Fruit fly (Drosophila melanogaster) whole organism, prepupa: Measurements from ENCODE around the gene CG44004.

ENCODE experiments used
- Blimp-1 ChIP-seq: fragments of 200-800 bp; sonication (Bioruptor generic); optimal IDR thresholded peaks from 3 replicates; lab custom pipeline; 2017; ENCODE audit warnings: missing biosample characterization, missing genetic modification characterization, mild to moderate bottlenecking, moderate library complexity, missing genetic modification reagents
- CG11762 ChIP-seq: fragments of 200-800 bp; sonication (Bioruptor generic); optimal IDR thresholded peaks from 3 replicates; lab custom pipeline; 2016; ENCODE audit warnings: missing biosample characterization, missing genetic modification characterization; ENCODE audit not compliant: insufficient read depth
- CG3032 ChIP-seq: fragments of 200-800 bp; optimal IDR thresholded peaks from 2 replicates; lab custom pipeline; 2019; ENCODE audit warnings: missing biosample characterization, mild to moderate bottlenecking, missing genetic modification characterization, moderate library complexity
- CG31627 ChIP-seq: fragments of 200-800 bp; sonication (Bioruptor generic); optimal IDR thresholded peaks from 3 replicates; lab custom pipeline; 2016; ENCODE audit warnings: missing biosample characterization, missing genetic modification characterization
- CG34406 ChIP-seq: fragments of 200-800 bp; sonication (Bioruptor generic); optimal IDR thresholded peaks from 3 replicates; lab custom pipeline; 2016; ENCODE audit warnings: missing biosample characterization, missing genetic modification characterization
- CG7368 ChIP-seq: fragments of 200-800 bp; sonication (Bioruptor generic); optimal IDR thresholded peaks from 3 replicates; lab custom pipeline; 2016; ENCODE audit warnings: missing biosample characterization, missing genetic modification characterization
- Gug ChIP-seq: fragments of 200-800 bp; sonication (Bioruptor generic); IDR thresholded peaks from 2 replicates; pipeline ENCODE4 v1.3.6; 2022; ENCODE audit warnings: missing biosample characterization, missing genetic modification characterization
- Sox14 ChIP-seq: fragments of 200-800 bp; sonication (Bioruptor generic); optimal IDR thresholded peaks from 3 replicates; lab custom pipeline; 2016; ENCODE audit warnings: missing biosample characterization, missing genetic modification characterization
- dac ChIP-seq: fragments of 200-800 bp; sonication (Bioruptor generic); optimal IDR thresholded peaks from 2 replicates; lab custom pipeline; 2017; ENCODE audit warnings: missing biosample characterization, mild to moderate bottlenecking, missing genetic modification characterization
- fkh ChIP-seq: fragments of 200-800 bp; sonication (Bioruptor generic); optimal IDR thresholded peaks from 3 replicates; lab custom pipeline; 2017; ENCODE audit warnings: missing biosample characterization, mild to moderate bottlenecking, missing genetic modification characterization, moderate library complexity
- pdm3 ChIP-seq: fragments of 200-800 bp; sonication (Bioruptor generic); optimal IDR thresholded peaks from 3 replicates; lab custom pipeline; 2016; ENCODE audit warnings: missing biosample characterization, missing genetic modification characterization

DNA sequence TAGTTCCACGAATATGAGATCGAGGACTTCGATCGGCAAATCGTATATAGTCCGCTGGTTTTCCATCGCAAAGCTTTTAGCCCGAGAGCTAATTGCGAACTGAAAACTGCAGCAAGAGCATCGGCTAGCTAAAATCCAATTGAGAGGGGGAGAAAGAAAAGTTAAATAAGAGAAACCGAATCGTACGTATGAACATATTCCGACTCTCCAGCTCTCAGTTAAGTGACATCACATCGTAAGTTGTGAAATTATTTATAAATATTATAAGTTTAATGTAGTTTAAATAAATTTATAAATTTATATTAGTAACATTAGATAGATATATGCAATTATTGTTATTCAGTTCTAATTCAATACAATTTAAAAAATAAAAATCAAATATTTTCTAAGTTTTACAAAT, 3.6 kb downstream of the CG44004 start, which contains the start of gene CG44006:
- no peak for TF ChIP-seq CG11762 (GFP tag; lab: Kevin White, UChicago)
- TF ChIP-seq Gug (GFP tag; lab: Robert Waterston, UW): no peak
- TF ChIP-seq CG7368 (GFP tag; lab: Kevin White, UChicago): no peak
- no peak for TF ChIP-seq dac
- no peak for TF ChIP-seq Sox14
- no peak for TF ChIP-seq CG31627 (GFP tag; lab: Kevin White, UChicago)
- TF ChIP-seq CG3032: no peak
- TF ChIP-seq fkh: no peak
- no peak for TF ChIP-seq Blimp-1 (GFP tag; lab: Kevin White, UChicago)
- no peak for TF ChIP-seq CG34406 (GFP tag; lab: Kevin White, UChicago)
- TF ChIP-seq pdm3 (GFP tag; lab: Kevin White, UChicago): no peak
